Worm (Caenorhabditis elegans): ENCODE measurements around the gene R07E3.1.

ce11 chrX:10307495-10307894 lies 33.5 kb downstream of the R07E3.1 start, which contains the start of gene F41E7.7:
- TF ChIP-seq ceh-36 (tag; optimal IDR thresholded peaks at IDR 0.05) (no peak), ama-1 (optimal IDR thresholded peaks at IDR 0.05) (no peak), hmbx-1 (tag; optimal IDR thresholded peaks at IDR 0.05) (no peak), tbx-11 (GFP tag; IDR thresholded peaks at IDR 0.05) (no peak), tra-4 (tag; optimal IDR thresholded peaks at IDR 0.05) (no peak), ets-7 (tag; optimal IDR thresholded peaks at IDR 0.05) (no peak), scrt-1 (GFP tag; IDR thresholded peaks at IDR 0.05) (no peak), F13C5.2 (tag; optimal IDR thresholded peaks at IDR 0.05) (no peak), pes-1 (GFP tag; IDR thresholded peaks at IDR 0.05) (no peak), sea-1 (GFP tag; conservative IDR thresholded peaks at IDR 0.05) (no peak), B0310.2 (tag; optimal IDR thresholded peaks at IDR 0.05) (no peak)

Measured in whole organism, early embryonic.